Worm (Caenorhabditis elegans) whole organism, young adult: Measurements from ENCODE around the gene dyf-7.

Source experiments
- C06A6.2 ChIP-seq: fragments of 200-800 bp; sonication (Bioruptor generic); conservative IDR thresholded peaks from 2 replicates; pipeline ENCODE4 v1.3.6; 2022; ENCODE audit warnings: missing genetic modification characterization, missing compliant biosample characterization
- C17E4.6 ChIP-seq: fragments of 200-800 bp; sonication (Bioruptor generic); IDR thresholded peaks from 2 replicates; pipeline ENCODE4 v1.3.6; 2022; ENCODE audit warnings: missing genetic modification reagents, missing genetic modification characterization, missing compliant biosample characterization
- D2030.7 ChIP-seq: fragments of 200-800 bp; sonication (Bioruptor generic); IDR thresholded peaks from 2 replicates; pipeline ENCODE4 v1.3.6; 2022; ENCODE audit warnings: missing genetic modification reagents, missing genetic modification characterization, missing compliant biosample characterization
- F49E8.2 ChIP-seq: sonication (generic microtip); optimal IDR thresholded peaks from 3 replicates; lab custom pipeline; 2017; ENCODE audit warnings: missing genetic modification characterization, mild to moderate bottlenecking, missing compliant biosample characterization, antibody characterized with exemption, moderate library complexity; ENCODE audit not compliant: insufficient read depth
- F52B5.7 ChIP-seq: sonication (generic microtip); optimal IDR thresholded peaks from 2 replicates; lab custom pipeline; 2016; ENCODE audit warnings: mild to moderate bottlenecking, missing genetic modification characterization, missing compliant biosample characterization
- F55B11.4 ChIP-seq: sonication (generic microtip); optimal IDR thresholded peaks from 2 replicates; lab custom pipeline; 2016; ENCODE audit warnings: missing compliant biosample characterization, missing genetic modification characterization, borderline replicate concordance; ENCODE audit not compliant: insufficient read depth
- K11D2.4 ChIP-seq: fragments of 200-800 bp; sonication (Bioruptor generic); IDR thresholded peaks from 2 replicates; pipeline ENCODE4 v1.3.6; 2022; ENCODE audit warnings: missing genetic modification reagents, missing genetic modification characterization, missing compliant biosample characterization
- athp-1 ChIP-seq: sonication (generic microtip); optimal IDR thresholded peaks from 2 replicates; lab custom pipeline; 2017; ENCODE audit warnings: mild to moderate bottlenecking, missing genetic modification characterization, missing compliant biosample characterization
- bed-2 ChIP-seq: fragments of 200-800 bp; sonication (Bioruptor generic); IDR thresholded peaks from 2 replicates; pipeline ENCODE4 v1.3.6; 2022; ENCODE audit warnings: missing genetic modification reagents, missing genetic modification characterization, missing compliant biosample characterization
- cebp-2 ChIP-seq: fragments of 200-800 bp; sonication (Bioruptor generic); IDR thresholded peaks from 2 replicates; pipeline ENCODE4 v1.3.6; 2022; ENCODE audit warnings: missing genetic modification characterization, missing compliant biosample characterization
- ceh-27 ChIP-seq: fragments of 200-800 bp; sonication (Bioruptor generic); optimal IDR thresholded peaks from 2 replicates; lab custom pipeline; 2018; ENCODE audit warnings: mild to moderate bottlenecking, missing genetic modification characterization, moderate library complexity, missing compliant biosample characterization
- ceh-40 ChIP-seq: fragments of 200-800 bp; sonication (Bioruptor generic); IDR thresholded peaks from 2 replicates; pipeline ENCODE4 v1.3.6; 2022; ENCODE audit warnings: missing genetic modification characterization, missing compliant biosample characterization
- chd-7 ChIP-seq: sonication (generic microtip); optimal IDR thresholded peaks from 2 replicates; lab custom pipeline; 2016; ENCODE audit warnings: mild to moderate bottlenecking, missing genetic modification characterization, moderate library complexity, missing compliant biosample characterization
- dox-1 ChIP-seq: fragments of 200-800 bp; sonication (Bioruptor generic); IDR thresholded peaks from 2 replicates; pipeline ENCODE4 v1.3.6; 2022; ENCODE audit warnings: missing genetic modification reagents, missing genetic modification characterization, missing compliant biosample characterization
- dpff-1 ChIP-seq: sonication (generic microtip); optimal IDR thresholded peaks from 2 replicates; lab custom pipeline; 2017; ENCODE audit warnings: mild to moderate bottlenecking, missing genetic modification characterization, missing compliant biosample characterization
- dpl-1 ChIP-seq: fragments of 150-350 bp; optimal IDR thresholded peaks from 2 replicates; lab custom pipeline; 2014; ENCODE audit warnings: missing biosample characterization, missing genetic modification reagents, missing genetic modification characterization
- egrh-3 ChIP-seq: fragments of 200-800 bp; sonication (Bioruptor generic); IDR thresholded peaks from 2 replicates; pipeline ENCODE4 v1.3.6; 2022; ENCODE audit warnings: missing genetic modification reagents, missing genetic modification characterization, missing compliant biosample characterization
- ets-4 ChIP-seq: fragments of 200-800 bp; sonication (Bioruptor generic); optimal IDR thresholded peaks from 2 replicates; lab custom pipeline; 2018; ENCODE audit warnings: mild to moderate bottlenecking, missing genetic modification characterization, missing compliant biosample characterization
- hmg-1.2 ChIP-seq: fragments of 200-800 bp; sonication (Bioruptor generic); IDR thresholded peaks from 2 replicates; pipeline ENCODE4 v1.3.6; 2022; ENCODE audit warnings: missing genetic modification reagents, missing genetic modification characterization, missing compliant biosample characterization
- lag-1 ChIP-seq: fragments of 200-800 bp; sonication (Bioruptor generic); IDR thresholded peaks from 2 replicates; pipeline ENCODE4 v1.3.6; 2022; ENCODE audit warnings: missing genetic modification reagents, missing genetic modification characterization, missing compliant biosample characterization
- lsl-1 ChIP-seq: fragments of 200-800 bp; sonication (Bioruptor generic); optimal IDR thresholded peaks from 2 replicates; lab custom pipeline; 2018; ENCODE audit warnings: mild to moderate bottlenecking, missing genetic modification characterization, moderate library complexity, missing compliant biosample characterization
- madf-6 ChIP-seq: fragments of 200-800 bp; sonication (Bioruptor generic); IDR thresholded peaks from 2 replicates; pipeline ENCODE4 v1.3.6; 2022; ENCODE audit warnings: missing genetic modification reagents, missing genetic modification characterization, missing compliant biosample characterization
- nhr-27 ChIP-seq: fragments of 200-800 bp; sonication (Bioruptor generic); optimal IDR thresholded peaks from 2 replicates; lab custom pipeline; 2018; ENCODE audit warnings: mild to moderate bottlenecking, missing genetic modification characterization, moderate library complexity, missing compliant biosample characterization
- nhr-90 ChIP-seq: sonication (generic microtip); optimal IDR thresholded peaks from 2 replicates; lab custom pipeline; 2016; ENCODE audit warnings: missing genotype, mild to moderate bottlenecking, missing genetic modification characterization, missing compliant biosample characterization
- rpc-1 ChIP-seq, 2 experiments: fragments of 150-350 bp in 1 of 2; sonication (generic microtip) in 1 of 2; optimal IDR thresholded peaks; 2 replicates each; lab custom pipeline; 2014 to 2018; ENCODE audit warnings: missing biosample characterization in 1 of 2, missing genetic modification characterization in 1 of 2, missing genetic modification reagents in 1 of 2, missing genotype in 1 of 2
- sea-2 ChIP-seq: fragments of 200-800 bp; sonication (Bioruptor generic); IDR thresholded peaks from 2 replicates; pipeline ENCODE4 v1.3.6; 2022; ENCODE audit warnings: missing genetic modification characterization, missing compliant biosample characterization
- snpc-1.3 ChIP-seq: sonication (generic microtip); optimal IDR thresholded peaks from 2 replicates; lab custom pipeline; 2017; ENCODE audit warnings: missing genetic modification characterization, mild to moderate bottlenecking, missing compliant biosample characterization, antibody characterized with exemption, moderate library complexity, missing genotype, missing genetic modification reagents; ENCODE audit not compliant: insufficient read depth
- snpc-4 ChIP-seq, 5 experiments: fragments of 150-350 bp in 1 of 5; sonication (generic microtip) in 4 of 5; optimal IDR thresholded peaks; 2 replicates each; lab custom pipeline; 2014 to 2018; ENCODE audit warnings: missing genetic modification characterization in 5 of 5, missing biosample characterization in 3 of 5, antibody characterized with exemption in 2 of 5, mild to moderate bottlenecking in 2 of 5, missing compliant biosample characterization in 2 of 5, missing genotype in 2 of 5, moderate library complexity in 2 of 5, missing genetic modification reagents in 1 of 5
- somi-1 ChIP-seq: fragments of 200-800 bp; sonication (Bioruptor generic); optimal IDR thresholded peaks from 2 replicates; lab custom pipeline; 2018; ENCODE audit warnings: mild to moderate bottlenecking, missing genetic modification characterization, missing compliant biosample characterization
- tbp1 ChIP-seq: fragments of 200-800 bp; sonication (Bioruptor generic); optimal IDR thresholded peaks from 2 replicates; lab custom pipeline; 2018; ENCODE audit warnings: mild to moderate bottlenecking, missing genetic modification characterization, missing compliant biosample characterization
- zfh-2 ChIP-seq: fragments of 200-800 bp; sonication (Bioruptor generic); conservative IDR thresholded peaks from 2 replicates; pipeline ENCODE4 v1.3.6; 2022; ENCODE audit warnings: missing genetic modification reagents, missing genetic modification characterization, missing compliant biosample characterization
- ztf-22 ChIP-seq: fragments of 200-800 bp; sonication (Bioruptor generic); optimal IDR thresholded peaks from 2 replicates; lab custom pipeline; 2018; ENCODE audit warnings: mild to moderate bottlenecking, missing genetic modification characterization, moderate library complexity, missing compliant biosample characterization
- ztf-28 ChIP-seq: fragments of 200-800 bp; sonication (Bioruptor generic); IDR thresholded peaks from 2 replicates; pipeline ENCODE4 v1.3.6; 2022; ENCODE audit warnings: missing genetic modification reagents, missing genetic modification characterization, missing compliant biosample characterization

Gene dyf-7

ce11 chrX:9719070-9719469 is 20.6 kb downstream of the dyf-7 start:
- no peak for TF ChIP-seq cebp-2 (GFP tag; lab: Robert Waterston, UW)

DNA sequence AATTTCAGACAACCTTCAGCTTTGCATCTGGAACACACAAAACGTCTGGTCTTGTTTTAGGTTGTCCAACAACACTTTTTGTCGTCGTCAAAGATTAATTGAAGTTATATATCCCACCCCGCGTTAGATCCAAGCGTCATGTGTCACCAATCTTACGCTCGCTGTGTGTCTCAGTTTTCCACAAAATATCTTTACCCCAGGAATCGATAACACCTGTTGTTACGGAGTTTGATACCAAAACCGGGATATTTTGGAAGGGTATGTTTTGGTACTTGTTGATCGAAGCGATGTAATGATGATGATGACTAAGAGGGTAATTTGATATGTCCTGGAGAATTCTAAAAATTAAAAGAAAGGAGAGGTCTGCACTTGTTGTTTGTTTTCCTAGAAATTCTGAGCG is 37.0 kb downstream of the dyf-7 start:
- TF ChIP-seq tbp1 (GFP tag; lab: Kevin White, UChicago) (no peak), C06A6.2 (GFP tag; lab: Robert Waterston, UW) (no peak), somi-1 (GFP tag; lab: Kevin White, UChicago) (no peak), nhr-90 (tag; lab: Kevin White, UChicago) (no peak), bed-2 (GFP tag; lab: Robert Waterston, UW) (no peak), ceh-40 (GFP tag; lab: Robert Waterston, UW) (no peak)
- TF ChIP-seq, all 124 proteins: peak for 0

- TF ChIP-seq C06A6.2 (GFP tag; lab: Robert Waterston, UW) (no peak), lag-1 (GFP tag; lab: Robert Waterston, UW) (no peak), C17E4.6 (GFP tag; lab: Robert Waterston, UW) (no peak), ceh-27 (GFP tag; lab: Kevin White, UChicago) (peak; percentile 29), zfh-2 (GFP tag; lab: Robert Waterston, UW) (peak; percentile 94), egrh-3 (GFP tag; lab: Robert Waterston, UW) (peak; percentile 64), D2030.7 (GFP tag; lab: Robert Waterston, UW) (no peak), hmg-1.2 (peak; percentile 23; the same call in 1 of the 2 replicates), F52B5.7 (tag; lab: Kevin White, UChicago) (peak; percentile 48), dox-1 (GFP tag; lab: Robert Waterston, UW) (peak; percentile 42; the same call in 1 of the 2 replicates), K11D2.4 (0 out of 2 replicates have a peak, but pooled peaks have one; percentile 24), F55B11.4 (tag; lab: Kevin White, UChicago) (no peak), dpl-1 (no peak), chd-7 (peak; percentile 14), rpc-1 (optimal IDR thresholded peaks at IDR 0.05; lab: Kevin White, UChicago) (no peak), rpc-1 (tag; optimal IDR thresholded peaks at IDR 0.05; lab: Kevin White, UChicago) (no peak), F49E8.2 (no peak)
Observed at ce11 chrX:9737730-9738129, 39.3 kb downstream of the dyf-7 start, which contains the start of gene F15G9.5. TSS of gene F15G9.5 (minus strand) at chrX:9737888.

ce11 chrX:9742058-9742457 is 43.6 kb downstream of the dyf-7 start:
- TF ChIP-seq dpff-1 (tag; lab: Kevin White, UChicago): no peak
- TF ChIP-seq somi-1 (GFP tag; lab: Kevin White, UChicago): no peak
- TF ChIP-seq lsl-1: no peak
- TF ChIP-seq cebp-2 (GFP tag; lab: Robert Waterston, UW): no peak
- no peak for TF ChIP-seq ztf-28 (GFP tag; lab: Robert Waterston, UW)
- no peak for TF ChIP-seq athp-1 (tag; lab: Kevin White, UChicago)
- no peak for TF ChIP-seq nhr-27
- TF ChIP-seq ets-4 (GFP tag; lab: Kevin White, UChicago): no peak
- no peak for TF ChIP-seq tbp1 (GFP tag; lab: Kevin White, UChicago)
- no peak for TF ChIP-seq madf-6 (GFP tag; lab: Robert Waterston, UW)
- no peak for TF ChIP-seq snpc-1.3 (tag; lab: Kevin White, UChicago)
- no peak for TF ChIP-seq dpl-1
- no peak for TF ChIP-seq ztf-22 (GFP tag; lab: Kevin White, UChicago)
- TF ChIP-seq snpc-4 (GFP tag; optimal IDR thresholded peaks at IDR 0.05; lab: Kevin White, UChicago): no peak
- no peak for TF ChIP-seq snpc-4 (tag; optimal IDR thresholded peaks at IDR 0.05; lab: Kevin White, UChicago)
- no peak for TF ChIP-seq sea-2 (GFP tag; lab: Robert Waterston, UW)
- TF ChIP-seq, all 124 proteins: peak for 0
